Fruit fly (Drosophila melanogaster): ENCODE data around the gene CG42613.

The CG42613 gene

dm6 chr3R:18998370-18998769 is 69.4 kb downstream of the CG42613 start (continued):
- TF ChIP-seq Eip78C (GFP tag) (peak; percentile 79), CG16779 (tag; optimal IDR thresholded peaks at IDR 0.05) (no peak), Ets96B (tag; optimal IDR thresholded peaks at IDR 0.05) (peak; percentile 68), Eip75B (GFP tag; optimal IDR thresholded peaks at IDR 0.05) (no peak), Hr4 (GFP tag; optimal IDR thresholded peaks at IDR 0.05) (no peak), CG1621 (tag; optimal IDR thresholded peaks at IDR 0.05) (peak; percentile 18), ss (GFP tag; optimal IDR thresholded peaks at IDR 0.05) (no peak), dac (GFP tag; optimal IDR thresholded peaks at IDR 0.05) (no peak), CG8319 (GFP tag; optimal IDR thresholded peaks at IDR 0.05) (peak; percentile 4), OdsH (GFP tag; optimal IDR thresholded peaks at IDR 0.05) (peak; percentile 35), CG9139 (GFP tag; optimal IDR thresholded peaks at IDR 0.05) (no peak), CG8632 (GFP tag; optimal IDR thresholded peaks at IDR 0.05) (no peak), CG11902 (GFP tag; optimal IDR thresholded peaks at IDR 0.05) (peak; percentile 27), CG3032 (tag; optimal IDR thresholded peaks at IDR 0.05) (peak; percentile 65), CG6808 (GFP tag; optimal IDR thresholded peaks at IDR 0.05) (peak; percentile 31)

- TF ChIP-seq spab (GFP tag; optimal IDR thresholded peaks at IDR 0.05) (no peak), Eip93F (GFP tag; optimal IDR thresholded peaks at IDR 0.05) (no peak), net (GFP tag; optimal IDR thresholded peaks at IDR 0.05) (no peak), CG3032 (tag; optimal IDR thresholded peaks at IDR 0.05) (no peak), OdsH (GFP tag; optimal IDR thresholded peaks at IDR 0.05) (no peak), CG32006 (GFP tag; optimal IDR thresholded peaks at IDR 0.05) (no peak), Sox15 (GFP tag; optimal IDR thresholded peaks at IDR 0.05) (no peak), esn (GFP tag; optimal IDR thresholded peaks at IDR 0.05) (no peak), fd59A (GFP tag; optimal IDR thresholded peaks at IDR 0.05) (no peak), Gug (GFP tag; IDR thresholded peaks at IDR 0.05) (no peak), CG8319 (GFP tag; optimal IDR thresholded peaks at IDR 0.05) (no peak), dac (GFP tag; optimal IDR thresholded peaks at IDR 0.05) (no peak), pdm3 (GFP tag; optimal IDR thresholded peaks at IDR 0.05) (no peak), salr (GFP tag; optimal IDR thresholded peaks at IDR 0.05) (no peak), CG16779 (tag; optimal IDR thresholded peaks at IDR 0.05) (no peak), CG6808 (GFP tag; optimal IDR thresholded peaks at IDR 0.05) (no peak), ss (GFP tag; optimal IDR thresholded peaks at IDR 0.05) (peak in 1 of 2 experiments; percentile 43), fkh (GFP tag; optimal IDR thresholded peaks at IDR 0.05) (peak; percentile 69), Ets21C (GFP tag; optimal IDR thresholded peaks at IDR 0.05) (no peak), CG10631 (GFP tag; optimal IDR thresholded peaks at IDR 0.05) (no peak), Eip75B (GFP tag; optimal IDR thresholded peaks at IDR 0.05) (no peak), svp (GFP tag) (peak; percentile 62), CG8119 (GFP tag; IDR thresholded peaks at IDR 0.05) (no peak), Ets96B (tag; optimal IDR thresholded peaks at IDR 0.05) (no peak), fd85E (GFP tag; optimal IDR thresholded peaks at IDR 0.05) (no peak), CG11294 (GFP tag; IDR thresholded peaks at IDR 0.05) (no peak), cyc (GFP tag; optimal IDR thresholded peaks at IDR 0.05) (no peak), CG34406 (GFP tag; optimal IDR thresholded peaks at IDR 0.05) (no peak), CG6163 (GFP tag; IDR thresholded peaks at IDR 0.05) (no peak), vri (GFP tag; optimal IDR thresholded peaks at IDR 0.05) (no peak), CG10669 (GFP tag; optimal IDR thresholded peaks at IDR 0.05) (no peak), CG9139 (GFP tag; optimal IDR thresholded peaks at IDR 0.05) (peak; percentile 30), Blimp-1 (GFP tag; optimal IDR thresholded peaks at IDR 0.05) (no peak), Smox (GFP tag; optimal IDR thresholded peaks at IDR 0.05) (no peak), CG6854 (GFP tag; optimal IDR thresholded peaks at IDR 0.05) (no peak), Sox102F (GFP tag; optimal IDR thresholded peaks at IDR 0.05) (no peak), lz (GFP tag; optimal IDR thresholded peaks at IDR 0.05) (no peak), Hr38 (GFP tag; optimal IDR thresholded peaks at IDR 0.05) (no peak), CG11902 (GFP tag; optimal IDR thresholded peaks at IDR 0.05) (no peak), Eip78C (GFP tag) (peak; percentile 71)
These were observed 71.0 kb downstream of the CG42613 start for dm6 chr3R:18999906-19000451.
